Worm (Caenorhabditis elegans): ENCODE measurements around the gene ztf-31.
"Not testable (repeated sequence)": the region's sequence is repeated elsewhere in the genome, so short reads cannot be mapped to it uniquely, and the experiment has no call there.

DNA sequence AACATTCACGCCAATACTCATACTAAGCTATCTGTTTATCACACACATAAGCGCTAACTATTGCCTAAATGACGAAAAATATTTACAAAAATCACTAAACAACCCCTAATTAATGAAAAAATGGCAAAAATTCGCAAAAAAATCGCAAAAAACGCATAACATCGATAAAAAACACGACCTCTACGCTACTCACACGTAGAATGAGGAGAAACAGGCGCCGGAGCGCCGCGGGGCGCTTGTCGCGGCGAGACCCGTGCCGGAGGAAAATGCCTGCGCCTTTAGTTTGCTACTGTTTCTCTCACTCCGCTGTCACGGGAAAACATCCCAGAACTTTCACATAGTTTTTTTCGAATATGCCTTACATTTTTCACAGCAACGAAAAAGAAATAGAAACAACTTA, 3.3 kb upstream of the ztf-31 start:
- not testable (repeated sequence) for TF ChIP-seq ama-1 (optimal IDR thresholded peaks at IDR 0.05); nhr-77 (tag; optimal IDR thresholded peaks at IDR 0.05)
